Fruit fly (Drosophila melanogaster): ENCODE measurements around the gene Snmp1.

DNA sequence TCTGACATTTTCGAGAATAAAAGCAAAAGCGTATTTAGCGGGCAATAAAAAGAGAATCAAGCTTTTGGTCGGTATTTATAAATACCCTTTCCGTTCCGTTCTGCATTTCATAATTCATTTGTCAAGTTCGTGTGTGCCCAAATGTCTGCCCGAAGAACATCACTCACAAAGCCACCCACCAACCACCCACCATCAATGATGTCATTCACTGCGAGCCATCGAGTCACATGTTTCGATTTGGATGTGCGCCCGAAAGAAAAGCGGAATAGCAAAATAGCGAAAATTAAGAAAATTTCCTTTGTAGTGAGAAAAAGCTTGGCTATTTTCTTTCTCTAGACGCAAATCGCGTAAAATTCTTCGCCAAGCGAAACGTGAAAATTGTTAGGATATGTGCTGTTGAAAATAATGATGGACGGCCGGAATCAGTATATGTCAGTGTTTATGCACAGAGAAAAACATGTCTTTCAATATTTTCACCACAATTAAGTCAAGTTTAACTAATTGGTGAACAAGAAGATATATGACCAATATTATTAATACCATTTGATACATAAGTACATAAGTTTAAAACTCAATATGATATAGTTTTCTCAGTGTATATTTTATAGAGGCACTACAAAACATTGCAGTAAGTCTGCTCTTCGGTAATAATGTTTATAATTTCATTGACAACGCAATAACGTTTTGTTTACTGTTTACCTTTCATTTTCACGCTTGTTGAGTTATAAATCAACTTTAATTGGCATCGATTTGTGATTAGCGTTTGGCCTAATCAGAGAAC is 16.7 kb downstream of the Snmp1 start:
- no peak for TF ChIP-seq CG8478 (optimal IDR thresholded peaks at IDR 0.05)
- no peak for TF ChIP-seq CTCF (optimal IDR thresholded peaks at IDR 0.05)

All from S2 (cell line).